Worm (Caenorhabditis elegans): Measurements from ENCODE around the gene oac-50.
A peak's percentile ranks its signal among the peaks of the same experiment; 100 is the strongest.

The oac-50 gene

ce11 chrV:9069680-9070079 is 3.7 kb downstream of the oac-50 start, which contains the start of gene T27E4.5:
T27E4.5 (minus strand) TSS chrV:9069780.
- TF ChIP-seq unc-62 (GFP tag; optimal IDR thresholded peaks at IDR 0.05) (no peak), lsy-2 (tag; optimal IDR thresholded peaks at IDR 0.05) (no peak), hlh-4 (tag; optimal IDR thresholded peaks at IDR 0.05) (no peak), unc-130 (tag; optimal IDR thresholded peaks at IDR 0.05) (no peak), nhr-85 (tag) (no peak), dpl-1 (GFP tag; optimal IDR thresholded peaks at IDR 0.05) (no peak), irx-1 (tag; optimal IDR thresholded peaks at IDR 0.05) (no peak), xbp-1 (tag; optimal IDR thresholded peaks at IDR 0.05) (no peak), unc-86 (tag; optimal IDR thresholded peaks at IDR 0.05) (no peak), snpc-4 (tag; optimal IDR thresholded peaks at IDR 0.05) (no peak), efl-3 (GFP tag; optimal IDR thresholded peaks at IDR 0.05) (no peak), C16A3.4 (tag; optimal IDR thresholded peaks at IDR 0.05) (no peak), lin-13 (GFP tag; optimal IDR thresholded peaks at IDR 0.05) (no peak), unc-30 (tag; optimal IDR thresholded peaks at IDR 0.05) (no peak), blmp-1 (tag; optimal IDR thresholded peaks at IDR 0.05) (no peak), ceh-82 (tag; optimal IDR thresholded peaks at IDR 0.05) (no peak), rnt-1 (tag; optimal IDR thresholded peaks at IDR 0.05) (no peak), nhr-71 (tag; optimal IDR thresholded peaks at IDR 0.05) (no peak)

ce11 chrV:9067678-9068077 is 5.7 kb downstream of the oac-50 start, which contains the start of gene fip-2:
fip-2 (plus strand) TSS chrV:9067978.
- no peak for TF ChIP-seq fkh-4 (tag; optimal IDR thresholded peaks at IDR 0.05; ENCODE audit: borderline replicate concordance)
- no peak for TF ChIP-seq ceh-82 (tag; optimal IDR thresholded peaks at IDR 0.05)
- TF ChIP-seq sox-4 (tag; optimal IDR thresholded peaks at IDR 0.05): no peak
- TF ChIP-seq elt-2 (tag; optimal IDR thresholded peaks at IDR 0.05): no peak

ce11 chrV:9065915-9066314 is 7.4 kb downstream of the oac-50 start:
- TF ChIP-seq snu-23 (GFP tag; optimal IDR thresholded peaks at IDR 0.05) (peak; percentile 16), nhr-20 (tag; optimal IDR thresholded peaks at IDR 0.05) (peak; percentile 11), nhr-90 (tag; optimal IDR thresholded peaks at IDR 0.05; ENCODE audit: poor library complexity) (no peak), lsy-2 (tag; optimal IDR thresholded peaks at IDR 0.05) (peak in 1 of 2 experiments; percentile 3), lin-14 (GFP tag; optimal IDR thresholded peaks at IDR 0.05) (peak; percentile 62), nhr-85 (tag) (peak; percentile 91), blmp-1 (tag; optimal IDR thresholded peaks at IDR 0.05) (peak; percentile 72), nhr-84 (tag; optimal IDR thresholded peaks at IDR 0.05) (no peak)

ce11 chrV:9065001-9065400 is 8.3 kb downstream of the oac-50 start:
- no peak for TF ChIP-seq efl-1 (optimal IDR thresholded peaks at IDR 0.05)
- peak in 1 of 2 experiments; percentile 29 for TF ChIP-seq efl-1 (GFP tag; optimal IDR thresholded peaks at IDR 0.05 in 1 of 2)
- TF ChIP-seq nhr-85 (tag): peak; percentile 54
- TF ChIP-seq vab-15 (tag; optimal IDR thresholded peaks at IDR 0.05): no peak

ce11 chrV:9063134-9063533 is 10.2 kb downstream of the oac-50 start:
- no peak for TF ChIP-seq efl-1 (optimal IDR thresholded peaks at IDR 0.05)
- TF ChIP-seq efl-1 (GFP tag; optimal IDR thresholded peaks at IDR 0.05 in 1 of 2): peak in 1 of 2 experiments; percentile 89
- TF ChIP-seq F16B12.6 (tag; optimal IDR thresholded peaks at IDR 0.05): no peak
- TF ChIP-seq blmp-1 (tag; optimal IDR thresholded peaks at IDR 0.05): peak; percentile 18
- TF ChIP-seq nhr-85 (tag): peak; percentile 23

- TF ChIP-seq ets-5 (GFP tag; IDR thresholded peaks at IDR 0.05) (no peak), nhr-47 (tag; optimal IDR thresholded peaks at IDR 0.05) (no peak), tbx-2 (tag; optimal IDR thresholded peaks at IDR 0.05) (no peak), sox-4 (tag; optimal IDR thresholded peaks at IDR 0.05) (no peak), nhr-11 (tag; optimal IDR thresholded peaks at IDR 0.05) (no peak), nhr-19 (GFP tag; conservative IDR thresholded peaks at IDR 0.05) (no peak), grh-1 (GFP tag; IDR thresholded peaks at IDR 0.05) (no peak), swsn-7 (tag; optimal IDR thresholded peaks at IDR 0.05) (no peak), nhr-237 (tag; optimal IDR thresholded peaks at IDR 0.05) (no peak)
Measured at ce11 chrV:9062341-9062740, 11.0 kb downstream of the oac-50 start, which contains the start of gene C25E10.12. C25E10.12 (minus strand) TSS chrV:9062441.
